Worm (Caenorhabditis elegans) whole organism, early embryonic: ENCODE results near the gene sec-23.

Experiments
- B0310.2 ChIP-seq: sonication (generic microtip); optimal IDR thresholded peaks from 2 replicates; lab custom pipeline; 2016; ENCODE audit warnings: mild to moderate bottlenecking, missing genetic modification characterization, missing compliant biosample characterization
- F13C5.2 ChIP-seq: sonication (generic microtip); optimal IDR thresholded peaks from 2 replicates; lab custom pipeline; 2017; ENCODE audit warnings: mild to moderate bottlenecking, missing genetic modification characterization, inconsistent platforms, missing compliant biosample characterization
- aly-1 ChIP-seq: sonication (generic microtip); optimal IDR thresholded peaks from 2 replicates; lab custom pipeline; 2016; ENCODE audit warnings: missing genetic modification characterization, missing compliant biosample characterization
- ama-1 ChIP-seq: fragments of 150-350 bp; optimal IDR thresholded peaks from 2 replicates; lab custom pipeline; 2014
- ceh-13 ChIP-seq: fragments of 200-800 bp; sonication (Bioruptor generic); optimal IDR thresholded peaks from 2 replicates; lab custom pipeline; 2018; ENCODE audit warnings: mild to moderate bottlenecking, missing genetic modification characterization, missing compliant biosample characterization
- ets-7 ChIP-seq: sonication (generic microtip); optimal IDR thresholded peaks from 2 replicates; lab custom pipeline; 2016; ENCODE audit warnings: missing genotype, missing genetic modification characterization, missing compliant biosample characterization
- flt-1 ChIP-seq: fragments of 200-800 bp; sonication (Bioruptor generic); IDR thresholded peaks from 2 replicates; pipeline ENCODE4 v1.3.6; 2022; ENCODE audit warnings: missing genetic modification characterization, missing compliant biosample characterization
- hmbx-1 ChIP-seq: sonication (generic microtip); optimal IDR thresholded peaks from 2 replicates; lab custom pipeline; 2016; ENCODE audit warnings: mild to moderate bottlenecking, missing genetic modification characterization, missing compliant biosample characterization
- hmg-4 ChIP-seq: fragments of 200-800 bp; sonication (Bioruptor generic); optimal IDR thresholded peaks from 2 replicates; lab custom pipeline; 2018; ENCODE audit warnings: mild to moderate bottlenecking, missing genetic modification characterization, missing compliant biosample characterization
- sea-1 ChIP-seq: fragments of 200-800 bp; sonication (Bioruptor generic); conservative IDR thresholded peaks from 2 replicates; pipeline ENCODE4 v1.3.6; 2022; ENCODE audit warnings: missing genetic modification characterization, missing compliant biosample characterization
- tbx-11 ChIP-seq: fragments of 200-800 bp; sonication (Bioruptor generic); IDR thresholded peaks from 2 replicates; pipeline ENCODE4 v1.3.6; 2022; ENCODE audit warnings: missing genetic modification characterization, missing compliant biosample characterization
- tra-4 ChIP-seq: sonication (generic microtip); optimal IDR thresholded peaks from 2 replicates; lab custom pipeline; 2017; ENCODE audit warnings: missing genetic modification characterization, missing compliant biosample characterization

DNA sequence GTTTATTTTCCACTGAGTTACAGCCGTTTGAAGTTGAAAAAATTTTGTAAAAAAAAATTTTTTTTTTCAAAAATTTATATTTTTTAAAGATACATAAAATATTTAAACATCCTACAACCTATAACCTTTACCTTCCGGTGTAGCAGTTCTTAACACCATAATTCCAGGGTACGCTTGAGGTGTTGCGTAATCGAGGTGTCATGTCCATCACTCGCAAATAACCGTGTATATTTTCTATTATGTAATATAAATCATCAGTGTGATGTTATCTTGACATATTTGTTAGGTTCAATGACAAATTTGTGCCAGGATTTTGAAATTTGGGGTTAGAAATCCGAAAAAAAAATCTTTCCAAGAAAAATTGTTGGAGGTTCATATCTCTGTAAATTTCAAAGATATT is 24.0 kb upstream of the sec-23 start:
- no peak for TF ChIP-seq flt-1 (GFP tag; lab: Robert Waterston, UW)
- TF ChIP-seq tra-4 = no peak
- no peak for TF ChIP-seq hmbx-1 (tag; lab: Kevin White, UChicago)
- no peak for TF ChIP-seq aly-1 (tag; lab: Kevin White, UChicago)
- no peak for TF ChIP-seq ama-1 (lab: Kevin White, UChicago)
- no peak for TF ChIP-seq F13C5.2 (tag; lab: Kevin White, UChicago)
- no peak for TF ChIP-seq sea-1 (GFP tag; lab: Robert Waterston, UW)
- TF ChIP-seq ets-7 (tag; lab: Kevin White, UChicago) = no peak
- TF ChIP-seq tbx-11 (GFP tag; lab: Robert Waterston, UW) = no peak
- no peak for TF ChIP-seq ceh-13 (GFP tag; lab: Kevin White, UChicago)
- no peak for TF ChIP-seq hmg-4 (GFP tag; lab: Kevin White, UChicago)
- no peak for TF ChIP-seq B0310.2 (tag; lab: Kevin White, UChicago)
